Worm (Caenorhabditis elegans) whole organism, young adult: ENCODE results near the gene col-159.

Experiments
- F39B2.1 ChIP-seq: fragments of 200-800 bp; sonication (Bioruptor generic); IDR thresholded peaks from 2 replicates; pipeline ENCODE4 v1.3.6; 2022; ENCODE audit warnings: missing genetic modification reagents, missing genetic modification characterization, missing compliant biosample characterization
- Y79H2A.3 ChIP-seq: fragments of 200-800 bp; sonication (Bioruptor generic); conservative IDR thresholded peaks from 2 replicates; pipeline ENCODE4 v1.3.6; 2022; ENCODE audit warnings: missing genetic modification reagents, missing genetic modification characterization, missing compliant biosample characterization
- cebp-2 ChIP-seq: fragments of 200-800 bp; sonication (Bioruptor generic); IDR thresholded peaks from 2 replicates; pipeline ENCODE4 v1.3.6; 2022; ENCODE audit warnings: missing genetic modification characterization, missing compliant biosample characterization
- egl-18 ChIP-seq: fragments of 200-800 bp; sonication (Bioruptor generic); IDR thresholded peaks from 2 replicates; pipeline ENCODE4 v1.3.6; 2022; ENCODE audit warnings: missing genetic modification reagents, missing genetic modification characterization, missing compliant biosample characterization
- ets-4 ChIP-seq: fragments of 200-800 bp; sonication (Bioruptor generic); optimal IDR thresholded peaks from 2 replicates; lab custom pipeline; 2018; ENCODE audit warnings: mild to moderate bottlenecking, missing genetic modification characterization, missing compliant biosample characterization
- madf-8 ChIP-seq: fragments of 200-800 bp; sonication (Bioruptor generic); conservative IDR thresholded peaks from 2 replicates; pipeline ENCODE4 v1.3.6; 2022; ENCODE audit warnings: missing genetic modification reagents, missing genetic modification characterization, missing compliant biosample characterization
- nfyb-1 ChIP-seq: fragments of 200-800 bp; sonication (Bioruptor generic); IDR thresholded peaks from 2 replicates; pipeline ENCODE4 v1.3.6; 2022; ENCODE audit warnings: missing genetic modification reagents, missing genetic modification characterization, missing compliant biosample characterization
- somi-1 ChIP-seq: fragments of 200-800 bp; sonication (Bioruptor generic); optimal IDR thresholded peaks from 2 replicates; lab custom pipeline; 2018; ENCODE audit warnings: mild to moderate bottlenecking, missing genetic modification characterization, missing compliant biosample characterization
- tlf-1 ChIP-seq: fragments of 200-800 bp; sonication (Bioruptor generic); optimal IDR thresholded peaks from 2 replicates; lab custom pipeline; 2018; ENCODE audit warnings: mild to moderate bottlenecking, missing genetic modification characterization, missing compliant biosample characterization
- ztf-28 ChIP-seq: fragments of 200-800 bp; sonication (Bioruptor generic); IDR thresholded peaks from 2 replicates; pipeline ENCODE4 v1.3.6; 2022; ENCODE audit warnings: missing genetic modification reagents, missing genetic modification characterization, missing compliant biosample characterization

DNA sequence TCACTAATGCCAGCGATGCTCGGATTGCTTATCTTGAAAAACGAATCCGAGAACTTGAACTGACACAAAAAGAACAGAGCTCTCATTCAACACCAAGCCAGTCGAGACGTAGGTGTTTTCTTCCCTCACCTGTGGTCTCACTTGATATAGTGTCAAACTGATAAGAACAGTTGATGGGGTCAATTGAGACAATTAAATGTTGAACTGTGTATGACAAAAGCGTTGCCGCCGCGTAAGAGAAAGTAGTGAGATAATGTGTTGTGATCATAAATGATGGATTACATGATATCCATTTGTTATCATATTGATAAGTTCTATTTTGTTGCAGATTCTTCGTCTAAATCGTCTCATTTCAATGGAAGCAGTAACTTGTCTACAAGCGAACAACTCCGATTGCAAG, 28.3 kb downstream of the col-159 start:
- TF ChIP-seq nfyb-1 (GFP tag; lab: Robert Waterston, UW) (no peak), ets-4 (GFP tag; lab: Kevin White, UChicago) (no peak), madf-8 (GFP tag; lab: Robert Waterston, UW) (no peak), tlf-1 (GFP tag; lab: Kevin White, UChicago) (no peak), somi-1 (GFP tag; lab: Kevin White, UChicago) (no peak), egl-18 (GFP tag; lab: Robert Waterston, UW) (no peak), ztf-28 (GFP tag; lab: Robert Waterston, UW) (no peak), Y79H2A.3 (GFP tag; lab: Robert Waterston, UW) (no peak), cebp-2 (GFP tag; lab: Robert Waterston, UW) (no peak), F39B2.1 (GFP tag; lab: Robert Waterston, UW) (no peak)
